Worm (Caenorhabditis elegans) whole organism, young adult: ENCODE measurements around the gene xpc-1.

Source experiments
- B0035.1 ChIP-seq: sonication (generic microtip); optimal IDR thresholded peaks from 2 replicates; lab custom pipeline; 2016; ENCODE audit warnings: missing genetic modification characterization, mild to moderate bottlenecking, missing compliant biosample characterization, missing genotype, missing genetic modification reagents
- B0336.3 ChIP-seq: fragments of 200-800 bp; sonication (Bioruptor generic); IDR thresholded peaks from 2 replicates; pipeline ENCODE4 v1.3.6; 2022; ENCODE audit warnings: missing genetic modification characterization, missing compliant biosample characterization
- C17E4.6 ChIP-seq: fragments of 200-800 bp; sonication (Bioruptor generic); IDR thresholded peaks from 2 replicates; pipeline ENCODE4 v1.3.6; 2022; ENCODE audit warnings: missing genetic modification reagents, missing genetic modification characterization, missing compliant biosample characterization
- D2030.7 ChIP-seq: fragments of 200-800 bp; sonication (Bioruptor generic); IDR thresholded peaks from 2 replicates; pipeline ENCODE4 v1.3.6; 2022; ENCODE audit warnings: missing genetic modification reagents, missing genetic modification characterization, missing compliant biosample characterization
- F33H1.4 ChIP-seq: fragments of 200-800 bp; sonication (Bioruptor generic); IDR thresholded peaks from 2 replicates; pipeline ENCODE4 v1.3.6; 2022; ENCODE audit warnings: missing genetic modification reagents, missing genetic modification characterization, missing compliant biosample characterization
- F39B2.1 ChIP-seq: fragments of 200-800 bp; sonication (Bioruptor generic); IDR thresholded peaks from 2 replicates; pipeline ENCODE4 v1.3.6; 2022; ENCODE audit warnings: missing genetic modification reagents, missing genetic modification characterization, missing compliant biosample characterization
- F52B5.7 ChIP-seq: sonication (generic microtip); optimal IDR thresholded peaks from 2 replicates; lab custom pipeline; 2016; ENCODE audit warnings: mild to moderate bottlenecking, missing genetic modification characterization, missing compliant biosample characterization
- F57C9.4 ChIP-seq: sonication (generic microtip); optimal IDR thresholded peaks from 2 replicates; lab custom pipeline; 2017; ENCODE audit warnings: mild to moderate bottlenecking, missing genetic modification characterization, missing compliant biosample characterization
- K11D2.4 ChIP-seq: fragments of 200-800 bp; sonication (Bioruptor generic); IDR thresholded peaks from 2 replicates; pipeline ENCODE4 v1.3.6; 2022; ENCODE audit warnings: missing genetic modification reagents, missing genetic modification characterization, missing compliant biosample characterization
- K12H6.12 ChIP-seq: fragments of 200-800 bp; sonication (Bioruptor generic); optimal IDR thresholded peaks from 2 replicates; lab custom pipeline; 2018; ENCODE audit warnings: mild to moderate bottlenecking, missing genetic modification characterization, missing compliant biosample characterization
- Y53G8AR.9 ChIP-seq: fragments of 200-800 bp; sonication (Bioruptor generic); conservative IDR thresholded peaks from 2 replicates; pipeline ENCODE4 v1.3.6; 2022; ENCODE audit warnings: missing genetic modification reagents, missing genetic modification characterization, missing compliant biosample characterization
- Y56A3A.18 ChIP-seq: fragments of 200-800 bp; sonication (Bioruptor generic); IDR thresholded peaks from 2 replicates; pipeline ENCODE4 v1.3.6; 2022; ENCODE audit warnings: missing genetic modification reagents, missing genetic modification characterization, missing compliant biosample characterization
- Y67H2A.10 ChIP-seq: fragments of 200-800 bp; sonication (Bioruptor generic); conservative IDR thresholded peaks from 2 replicates; pipeline ENCODE4 v1.3.6; 2022; ENCODE audit warnings: missing genetic modification reagents, missing genetic modification characterization, missing compliant biosample characterization
- Y95B8A.8 ChIP-seq: fragments of 200-800 bp; sonication (Bioruptor generic); IDR thresholded peaks from 2 replicates; pipeline ENCODE4 v1.3.6; 2022; ENCODE audit warnings: missing genetic modification reagents, missing genetic modification characterization, missing compliant biosample characterization
- ZK185.1 ChIP-seq: sonication (generic microtip); optimal IDR thresholded peaks from 2 replicates; lab custom pipeline; 2016; ENCODE audit warnings: mild to moderate bottlenecking, missing genetic modification characterization, missing compliant biosample characterization; ENCODE audit not compliant: poor library complexity, severe bottlenecking
- ama-1 ChIP-seq, 3 experiments: fragments of 150-350 bp in 1 of 3; sonication (generic microtip) in 2 of 3; optimal IDR thresholded peaks; 2 replicates each; lab custom pipeline; 2014 to 2018; ENCODE audit warnings: missing biosample characterization in 2 of 3, missing genetic modification characterization in 2 of 3, missing genetic modification reagents in 2 of 3
- aptf-3 ChIP-seq: fragments of 200-800 bp; sonication (Bioruptor generic); IDR thresholded peaks from 2 replicates; pipeline ENCODE4 v1.3.6; 2022; ENCODE audit warnings: missing genetic modification characterization, missing compliant biosample characterization
- athp-1 ChIP-seq: sonication (generic microtip); optimal IDR thresholded peaks from 2 replicates; lab custom pipeline; 2017; ENCODE audit warnings: mild to moderate bottlenecking, missing genetic modification characterization, missing compliant biosample characterization
- attf-5 ChIP-seq: fragments of 200-800 bp; sonication (Bioruptor generic); optimal IDR thresholded peaks from 2 replicates; lab custom pipeline; 2018; ENCODE audit warnings: mild to moderate bottlenecking, missing genetic modification characterization, missing compliant biosample characterization
- attf-6 ChIP-seq: fragments of 200-800 bp; sonication (Bioruptor generic); IDR thresholded peaks from 2 replicates; pipeline ENCODE4 v1.3.6; 2022; ENCODE audit warnings: missing genetic modification reagents, missing genetic modification characterization, missing compliant biosample characterization
- bed-1 ChIP-seq: fragments of 200-800 bp; sonication (Bioruptor generic); IDR thresholded peaks from 2 replicates; pipeline ENCODE4 v1.3.6; 2022; ENCODE audit warnings: missing genetic modification reagents, missing genetic modification characterization, missing compliant biosample characterization
- bed-2 ChIP-seq: fragments of 200-800 bp; sonication (Bioruptor generic); IDR thresholded peaks from 2 replicates; pipeline ENCODE4 v1.3.6; 2022; ENCODE audit warnings: missing genetic modification reagents, missing genetic modification characterization, missing compliant biosample characterization
- ccch-3 ChIP-seq: fragments of 200-800 bp; sonication (Bioruptor generic); optimal IDR thresholded peaks from 2 replicates; lab custom pipeline; 2018; ENCODE audit warnings: mild to moderate bottlenecking, missing genetic modification characterization, missing compliant biosample characterization
- ceh-79 ChIP-seq: sonication (generic microtip); optimal IDR thresholded peaks from 2 replicates; lab custom pipeline; 2017; ENCODE audit warnings: mild to moderate bottlenecking, missing genetic modification characterization, missing compliant biosample characterization
- ceh-91 ChIP-seq: fragments of 200-800 bp; sonication (Bioruptor generic); IDR thresholded peaks from 2 replicates; pipeline ENCODE4 v1.3.6; 2022; ENCODE audit warnings: missing genetic modification reagents, missing genetic modification characterization, missing compliant biosample characterization
- dox-1 ChIP-seq: fragments of 200-800 bp; sonication (Bioruptor generic); IDR thresholded peaks from 2 replicates; pipeline ENCODE4 v1.3.6; 2022; ENCODE audit warnings: missing genetic modification reagents, missing genetic modification characterization, missing compliant biosample characterization
- dpl-1 ChIP-seq: fragments of 150-350 bp; optimal IDR thresholded peaks from 2 replicates; lab custom pipeline; 2014; ENCODE audit warnings: missing biosample characterization, missing genetic modification reagents, missing genetic modification characterization
- ets-4 ChIP-seq: fragments of 200-800 bp; sonication (Bioruptor generic); optimal IDR thresholded peaks from 2 replicates; lab custom pipeline; 2018; ENCODE audit warnings: mild to moderate bottlenecking, missing genetic modification characterization, missing compliant biosample characterization
- hlh-12 ChIP-seq: sonication (generic microtip); optimal IDR thresholded peaks from 2 replicates; lab custom pipeline; 2016; ENCODE audit warnings: missing genetic modification characterization, missing compliant biosample characterization
- hlh-26 ChIP-seq: fragments of 200-800 bp; sonication (Bioruptor generic); conservative IDR thresholded peaks from 2 replicates; pipeline ENCODE4 v1.3.6; 2022; ENCODE audit warnings: missing genetic modification reagents, missing genetic modification characterization, missing compliant biosample characterization
- hrde-1 ChIP-seq: sonication (generic microtip); optimal IDR thresholded peaks from 2 replicates; lab custom pipeline; 2016; ENCODE audit warnings: missing genetic modification characterization, mild to moderate bottlenecking, missing compliant biosample characterization, moderate library complexity, missing genotype, missing genetic modification reagents, borderline replicate concordance
- let-607 ChIP-seq, 2 experiments: fragments of 200-800 bp in 1 of 2; sonication (Bioruptor generic) in 1 of 2; sonication (generic microtip) in 1 of 2; optimal IDR thresholded peaks; 2 replicates each; lab custom pipeline; 2016 to 2018; ENCODE audit warnings: mild to moderate bottlenecking in 2 of 2, missing compliant biosample characterization in 2 of 2, missing genetic modification characterization in 2 of 2, moderate library complexity in 2 of 2, missing genotype in 1 of 2
- lin-26 ChIP-seq: fragments of 200-800 bp; sonication (Bioruptor generic); IDR thresholded peaks from 2 replicates; pipeline ENCODE4 v1.3.6; 2022; ENCODE audit warnings: missing genetic modification reagents, missing genetic modification characterization, missing compliant biosample characterization
- madf-10 ChIP-seq: sonication (generic microtip); optimal IDR thresholded peaks from 2 replicates; lab custom pipeline; 2016; ENCODE audit warnings: mild to moderate bottlenecking, missing genetic modification characterization, missing compliant biosample characterization
- mxl-1 ChIP-seq: sonication (generic microtip); optimal IDR thresholded peaks from 2 replicates; lab custom pipeline; 2016; ENCODE audit warnings: missing genetic modification characterization, missing compliant biosample characterization
- nhr-120 ChIP-seq: fragments of 200-800 bp; sonication (Bioruptor generic); IDR thresholded peaks from 2 replicates; pipeline ENCODE4 v1.3.6; 2022; ENCODE audit warnings: missing genetic modification characterization, missing compliant biosample characterization
- nhr-27 ChIP-seq: fragments of 200-800 bp; sonication (Bioruptor generic); optimal IDR thresholded peaks from 2 replicates; lab custom pipeline; 2018; ENCODE audit warnings: mild to moderate bottlenecking, missing genetic modification characterization, moderate library complexity, missing compliant biosample characterization
- nhr-80 ChIP-seq: sonication (generic microtip); optimal IDR thresholded peaks from 2 replicates; lab custom pipeline; 2016; ENCODE audit warnings: missing genetic modification characterization, missing compliant biosample characterization
- snpc-1.1 ChIP-seq: sonication (generic microtip); optimal IDR thresholded peaks from 2 replicates; lab custom pipeline; 2017; ENCODE audit warnings: missing genetic modification characterization, mild to moderate bottlenecking, missing compliant biosample characterization, antibody characterized with exemption, moderate library complexity, missing genotype, missing genetic modification reagents; ENCODE audit not compliant: insufficient read depth
- snpc-1.3 ChIP-seq: sonication (generic microtip); optimal IDR thresholded peaks from 2 replicates; lab custom pipeline; 2017; ENCODE audit warnings: missing genetic modification characterization, mild to moderate bottlenecking, missing compliant biosample characterization, antibody characterized with exemption, moderate library complexity, missing genotype, missing genetic modification reagents; ENCODE audit not compliant: insufficient read depth
- snpc-3.4 ChIP-seq: sonication (generic microtip); optimal IDR thresholded peaks from 2 replicates; lab custom pipeline; 2017; ENCODE audit warnings: missing genetic modification characterization, mild to moderate bottlenecking, missing compliant biosample characterization, antibody characterized with exemption, moderate library complexity, missing genotype, missing genetic modification reagents
- sptf-2 ChIP-seq: fragments of 200-800 bp; sonication (Bioruptor generic); optimal IDR thresholded peaks from 2 replicates; lab custom pipeline; 2018; ENCODE audit warnings: mild to moderate bottlenecking, missing genetic modification characterization, missing compliant biosample characterization
- tbp1 ChIP-seq: fragments of 200-800 bp; sonication (Bioruptor generic); optimal IDR thresholded peaks from 2 replicates; lab custom pipeline; 2018; ENCODE audit warnings: mild to moderate bottlenecking, missing genetic modification characterization, missing compliant biosample characterization
- tlf-1 ChIP-seq: fragments of 200-800 bp; sonication (Bioruptor generic); optimal IDR thresholded peaks from 2 replicates; lab custom pipeline; 2018; ENCODE audit warnings: mild to moderate bottlenecking, missing genetic modification characterization, missing compliant biosample characterization
- unc-62 ChIP-seq: fragments of 150-350 bp; optimal IDR thresholded peaks from 2 replicates; lab custom pipeline; 2014; ENCODE audit warnings: missing biosample characterization, missing genetic modification reagents, missing genetic modification characterization
- zim-3 ChIP-seq: sonication (generic microtip); optimal IDR thresholded peaks from 2 replicates; lab custom pipeline; 2017; ENCODE audit warnings: mild to moderate bottlenecking, missing genetic modification characterization, moderate library complexity, missing compliant biosample characterization
- ztf-18 ChIP-seq: sonication (generic microtip); optimal IDR thresholded peaks from 2 replicates; lab custom pipeline; 2016; ENCODE audit warnings: missing genotype, mild to moderate bottlenecking, missing genetic modification characterization, missing compliant biosample characterization
- ztf-3 ChIP-seq: fragments of 200-800 bp; sonication (Bioruptor generic); optimal IDR thresholded peaks from 2 replicates; lab custom pipeline; 2018; ENCODE audit warnings: mild to moderate bottlenecking, missing genetic modification characterization, missing compliant biosample characterization

Gene xpc-1

ce11 chrIV:1980961-1981446, 11.9 kb upstream of the xpc-1 start, which contains the start of gene Y76B12C.6 (continued):
- TF ChIP-seq C17E4.6 (GFP tag; lab: Robert Waterston, UW) (no peak), Y56A3A.18 (GFP tag; lab: Robert Waterston, UW) (no peak), ZK185.1 (tag; lab: Kevin White, UChicago) (no peak), Y95B8A.8 (GFP tag; lab: Robert Waterston, UW) (no peak), ets-4 (no peak), B0336.3 (GFP tag; lab: Robert Waterston, UW) (no peak), dox-1 (GFP tag; lab: Robert Waterston, UW) (0 out of 2 replicates have a peak, but pooled peaks have one; percentile 34), ceh-79 (tag; lab: Kevin White, UChicago) (no peak), Y53G8AR.9 (GFP tag; lab: Robert Waterston, UW) (no peak), ztf-3 (no peak), let-607 (tag; optimal IDR thresholded peaks at IDR 0.05; lab: Kevin White, UChicago) (no peak), madf-10 (tag; lab: Kevin White, UChicago) (no peak), K11D2.4 (GFP tag; lab: Robert Waterston, UW) (no peak), bed-2 (GFP tag; lab: Robert Waterston, UW) (no peak), unc-62 (GFP tag; lab: Kevin White, UChicago) (no peak), bed-1 (GFP tag; lab: Robert Waterston, UW) (no peak), dpl-1 (peak; percentile 39), D2030.7 (no peak; the same call in 1 of the 2 replicates), attf-6 (GFP tag; lab: Robert Waterston, UW) (no peak), attf-5 (GFP tag; lab: Kevin White, UChicago) (peak; percentile 40), ccch-3 (GFP tag; lab: Kevin White, UChicago) (no peak), hrde-1 (tag; lab: Kevin White, UChicago) (no peak), sptf-2 (no peak), nhr-27 (tag; lab: Kevin White, UChicago) (no peak), tlf-1 (GFP tag; lab: Kevin White, UChicago) (no peak), K12H6.12 (tag; lab: Kevin White, UChicago) (no peak), ama-1 (optimal IDR thresholded peaks at IDR 0.05; lab: Kevin White, UChicago) (no peak), ama-1 (GFP tag; optimal IDR thresholded peaks at IDR 0.05; lab: Kevin White, UChicago) (no peak), snpc-1.1 (tag; lab: Kevin White, UChicago) (no peak), ztf-18 (no peak), ceh-91 (GFP tag; lab: Robert Waterston, UW) (no peak), aptf-3 (GFP tag; lab: Robert Waterston, UW) (no peak), F39B2.1 (no peak), lin-26 (GFP tag; lab: Robert Waterston, UW) (no peak), F33H1.4 (GFP tag; lab: Robert Waterston, UW) (0 out of 2 replicates have a peak, but pooled peaks have one; percentile 18), zim-3 (tag; lab: Kevin White, UChicago) (no peak), snpc-1.3 (tag; lab: Kevin White, UChicago) (no peak), hlh-26 (GFP tag; lab: Robert Waterston, UW) (no peak), mxl-1 (tag; lab: Kevin White, UChicago) (no peak), F52B5.7 (no peak), snpc-3.4 (tag; lab: Kevin White, UChicago) (no peak), Y67H2A.10 (GFP tag; lab: Robert Waterston, UW) (no peak), nhr-120 (no peak), tbp1 (GFP tag; lab: Kevin White, UChicago) (peak; percentile 9), B0035.1 (tag; lab: Kevin White, UChicago) (no peak), F57C9.4 (no peak), nhr-80 (tag; lab: Kevin White, UChicago) (no peak), hlh-12 (tag; lab: Kevin White, UChicago) (no peak), athp-1 (tag; lab: Kevin White, UChicago) (no peak)
